Fruit fly (Drosophila melanogaster) whole organism, embryonic: ENCODE measurements around the gene CG3841.
A peak's percentile ranks its signal among the peaks of the same experiment; 100 is the strongest.

ENCODE experiments used
- Abd-B ChIP-seq: fragments of 200-800 bp; sonication (Bioruptor generic); optimal IDR thresholded peaks from 2 replicates; lab custom pipeline; 2018; ENCODE audit warnings: missing biosample characterization, mild to moderate bottlenecking, missing genetic modification characterization, moderate library complexity
- B-H1 ChIP-seq: fragments of 200-800 bp; sonication (Bioruptor generic); IDR thresholded peaks from 3 replicates; pipeline ENCODE4 v1.3.6; 2022; ENCODE audit warnings: missing biosample characterization, missing genetic modification characterization
- Blimp-1 ChIP-seq: fragments of 200-800 bp; sonication (Bioruptor generic); optimal IDR thresholded peaks from 3 replicates; lab custom pipeline; 2018; ENCODE audit warnings: missing biosample characterization, missing genetic modification characterization, mild to moderate bottlenecking, moderate library complexity, missing genetic modification reagents
- CG10267 ChIP-seq: fragments of 200-800 bp; sonication (Bioruptor generic); optimal IDR thresholded peaks from 2 replicates; lab custom pipeline; 2018; ENCODE audit warnings: missing biosample characterization, mild to moderate bottlenecking, missing genetic modification characterization, moderate library complexity
- CG12155 ChIP-seq: fragments of 200-800 bp; sonication (Bioruptor generic); optimal IDR thresholded peaks from 3 replicates; lab custom pipeline; 2016; ENCODE audit warnings: missing biosample characterization, missing genetic modification characterization
- CG14014 ChIP-seq: fragments of 200-800 bp; sonication (Bioruptor generic); IDR thresholded peaks from 2 replicates; pipeline ENCODE4 v1.3.6; 2022; ENCODE audit warnings: missing biosample characterization, missing genetic modification characterization
- CG14050 ChIP-seq: fragments of 200-800 bp; sonication (Bioruptor generic); IDR thresholded peaks from 3 replicates; pipeline ENCODE4 v1.3.6; 2022; ENCODE audit warnings: missing biosample characterization, missing genetic modification characterization
- CG14667 ChIP-seq: fragments of 200-800 bp; sonication (Bioruptor generic); IDR thresholded peaks from 2 replicates; pipeline ENCODE4 v1.3.6; 2022; ENCODE audit warnings: missing biosample characterization, missing genetic modification characterization
- CG15269 ChIP-seq: fragments of 200-800 bp; sonication (Bioruptor generic); optimal IDR thresholded peaks from 2 replicates; lab custom pipeline; 2018; ENCODE audit warnings: missing biosample characterization, mild to moderate bottlenecking, missing genetic modification characterization, moderate library complexity
- CG15601 ChIP-seq: fragments of 200-800 bp; sonication (Bioruptor generic); optimal IDR thresholded peaks from 3 replicates; lab custom pipeline; 2019; ENCODE audit warnings: missing biosample characterization, mild to moderate bottlenecking, missing genetic modification characterization, moderate library complexity
- CG17186 ChIP-seq: fragments of 200-800 bp; sonication (Bioruptor generic); optimal IDR thresholded peaks from 3 replicates; lab custom pipeline; 2017; ENCODE audit warnings: missing biosample characterization, missing genetic modification reagents, missing genetic modification characterization
- CG17568 ChIP-seq: fragments of 200-800 bp; sonication (Bioruptor generic); optimal IDR thresholded peaks from 2 replicates; lab custom pipeline; 2018; ENCODE audit warnings: missing biosample characterization, mild to moderate bottlenecking, missing genetic modification characterization, moderate library complexity
- CG18619 ChIP-seq: fragments of 200-800 bp; sonication (Bioruptor generic); optimal IDR thresholded peaks from 3 replicates; lab custom pipeline; 2017; ENCODE audit warnings: missing biosample characterization, mild to moderate bottlenecking, missing genetic modification characterization
- CG30431 ChIP-seq: fragments of 200-800 bp; sonication (Bioruptor generic); optimal IDR thresholded peaks from 2 replicates; lab custom pipeline; 2017; ENCODE audit warnings: missing biosample characterization, missing genetic modification characterization
- CG31441 ChIP-seq: fragments of 200-800 bp; sonication (Bioruptor generic); IDR thresholded peaks from 2 replicates; pipeline ENCODE4 v1.3.6; 2022; ENCODE audit warnings: missing biosample characterization, missing genetic modification characterization
- CG4360 ChIP-seq: fragments of 200-800 bp; sonication (Bioruptor generic); IDR thresholded peaks from 2 replicates; pipeline ENCODE4 v1.3.6; 2022; ENCODE audit warnings: missing biosample characterization, missing genetic modification characterization
- CG43689 ChIP-seq: fragments of 200-800 bp; sonication (Bioruptor generic); IDR thresholded peaks from 2 replicates; pipeline ENCODE4 v1.3.6; 2022; ENCODE audit warnings: missing biosample characterization, missing genetic modification characterization
- CG4820 ChIP-seq: fragments of 200-800 bp; sonication (Bioruptor generic); optimal IDR thresholded peaks from 3 replicates; lab custom pipeline; 2016; ENCODE audit warnings: missing biosample characterization, missing genetic modification characterization
- CG5180 ChIP-seq: fragments of 200-800 bp; sonication (Bioruptor generic); optimal IDR thresholded peaks from 3 replicates; lab custom pipeline; 2017; ENCODE audit warnings: missing biosample characterization, missing genetic modification characterization, mild to moderate bottlenecking, moderate library complexity, missing genetic modification reagents
- CG6175 ChIP-seq: fragments of 200-800 bp; sonication (Bioruptor generic); IDR thresholded peaks from 3 replicates; pipeline ENCODE4 v1.3.6; 2022; ENCODE audit warnings: missing biosample characterization, missing genetic modification characterization
- CG6272 ChIP-seq: fragments of 200-800 bp; sonication (Bioruptor generic); IDR thresholded peaks from 2 replicates; pipeline ENCODE4 v1.3.6; 2022; ENCODE audit warnings: missing biosample characterization, missing genetic modification characterization
- CG7786 ChIP-seq: fragments of 200-800 bp; sonication (Bioruptor generic); optimal IDR thresholded peaks from 2 replicates; lab custom pipeline; 2016; ENCODE audit warnings: missing biosample characterization, missing genetic modification characterization
- CG9876 ChIP-seq: fragments of 200-800 bp; sonication (Bioruptor generic); optimal IDR thresholded peaks from 2 replicates; lab custom pipeline; 2016; ENCODE audit warnings: missing biosample characterization, missing genetic modification characterization
- CkIIα-i1 ChIP-seq: fragments of 200-800 bp; sonication (Bioruptor generic); IDR thresholded peaks from 2 replicates; pipeline ENCODE4 v1.3.6; 2022; ENCODE audit warnings: missing biosample characterization, missing genetic modification characterization
- Dek ChIP-seq: fragments of 200-800 bp; sonication (Bioruptor generic); optimal IDR thresholded peaks from 3 replicates; lab custom pipeline; 2019; ENCODE audit warnings: missing biosample characterization, mild to moderate bottlenecking, missing genetic modification characterization, moderate library complexity
- E2f2 ChIP-seq: fragments of 200-800 bp; sonication (Bioruptor generic); IDR thresholded peaks from 2 replicates; pipeline ENCODE4 v1.3.6; 2022; ENCODE audit warnings: missing biosample characterization, missing genetic modification characterization
- Gug ChIP-seq: fragments of 200-800 bp; sonication (Bioruptor generic); IDR thresholded peaks from 4 replicates; pipeline ENCODE4 v1.3.6; 2022; ENCODE audit warnings: missing biosample characterization, missing genetic modification characterization
- HLHmδ ChIP-seq: fragments of 200-800 bp; sonication (Bioruptor generic); optimal IDR thresholded peaks from 2 replicates; lab custom pipeline; 2018; ENCODE audit warnings: missing biosample characterization, mild to moderate bottlenecking, missing genetic modification characterization, moderate library complexity
- Hr51 ChIP-seq, 2 experiments: fragments of 200-800 bp; sonication (Bioruptor generic); optimal IDR thresholded peaks; 2 replicates in 1 of 2; 3 replicates in 1 of 2; lab custom pipeline; 2016 to 2018; ENCODE audit warnings: missing biosample characterization in 2 of 2, missing genetic modification characterization in 2 of 2, mild to moderate bottlenecking in 1 of 2, moderate library complexity in 1 of 2
- Jarid2 ChIP-seq: fragments of 200-800 bp; sonication (Bioruptor generic); optimal IDR thresholded peaks from 3 replicates; lab custom pipeline; 2017; ENCODE audit warnings: mild to moderate bottlenecking, missing biosample characterization, missing genetic modification reagents, missing genetic modification characterization
- Ptx1 ChIP-seq: fragments of 200-800 bp; sonication (Bioruptor generic); IDR thresholded peaks from 2 replicates; pipeline ENCODE4 v1.3.6; 2022; ENCODE audit warnings: missing biosample characterization, missing genetic modification characterization
- crol ChIP-seq: fragments of 200-800 bp; sonication (Bioruptor generic); IDR thresholded peaks from 2 replicates; pipeline ENCODE4 v1.3.6; 2022; ENCODE audit warnings: missing biosample characterization, missing genetic modification characterization
- fd3F ChIP-seq: fragments of 200-800 bp; sonication (Bioruptor generic); optimal IDR thresholded peaks from 2 replicates; lab custom pipeline; 2018; ENCODE audit warnings: missing biosample characterization, mild to moderate bottlenecking, missing genetic modification characterization, moderate library complexity
- gt ChIP-seq: fragments of 200-800 bp; sonication (Bioruptor generic); IDR thresholded peaks from 2 replicates; pipeline ENCODE4 v1.3.6; 2022; ENCODE audit warnings: missing biosample characterization, missing genetic modification characterization
- jigr1 ChIP-seq: fragments of 200-800 bp; sonication (Bioruptor generic); IDR thresholded peaks from 3 replicates; pipeline ENCODE4 v1.3.6; 2022; ENCODE audit warnings: missing biosample characterization, missing genetic modification characterization
- jumu ChIP-seq: fragments of 200-800 bp; sonication (Bioruptor generic); optimal IDR thresholded peaks from 3 replicates; lab custom pipeline; 2016; ENCODE audit warnings: missing biosample characterization, missing genetic modification characterization
- lov ChIP-seq, 2 experiments: fragments of 200-800 bp in 1 of 2; fragments of >200 bp in 1 of 2; sonication (Bioruptor generic) in 1 of 2; IDR thresholded peaks in 1 of 2; optimal IDR thresholded peaks in 1 of 2; 2 replicates in 1 of 2; 3 replicates in 1 of 2; pipeline versions ENCODE4 v1.3.6 to Lab custom; 2017 to 2022; ENCODE audit warnings: missing biosample characterization in 1 of 2, missing genetic modification characterization in 1 of 2
- odd ChIP-seq: fragments of 200-800 bp; sonication (Bioruptor generic); optimal IDR thresholded peaks from 2 replicates; lab custom pipeline; 2017; ENCODE audit warnings: missing biosample characterization, mild to moderate bottlenecking, missing genetic modification characterization
- salm ChIP-seq: fragments of 200-800 bp; sonication (Bioruptor generic); optimal IDR thresholded peaks from 2 replicates; lab custom pipeline; 2018; ENCODE audit warnings: missing biosample characterization, mild to moderate bottlenecking, missing genetic modification characterization
- sc ChIP-seq, 3 experiments: fragments of >200 bp in 2 of 3; fragments of 200-800 bp in 1 of 3; sonication (Bioruptor generic) in 1 of 3; optimal IDR thresholded peaks; 2 replicates in 2 of 3; 3 replicates in 1 of 3; lab custom pipeline; 2017; ENCODE audit warnings: mild to moderate bottlenecking in 1 of 3, missing biosample characterization in 1 of 3, missing genetic modification characterization in 1 of 3, missing genetic modification reagents in 1 of 3
- sob ChIP-seq: fragments of 200-800 bp; sonication (Bioruptor generic); IDR thresholded peaks from 2 replicates; pipeline ENCODE4 v1.3.6; 2022; ENCODE audit warnings: missing biosample characterization, missing genetic modification characterization
- ssp ChIP-seq: fragments of 200-800 bp; sonication (Bioruptor generic); IDR thresholded peaks from 2 replicates; pipeline ENCODE4 v1.3.6; 2022; ENCODE audit warnings: missing biosample characterization, missing genetic modification characterization
- tap ChIP-seq: fragments of 200-800 bp; optimal IDR thresholded peaks from 3 replicates; lab custom pipeline; 2019; ENCODE audit warnings: missing biosample characterization, mild to moderate bottlenecking, missing genetic modification characterization, moderate library complexity
- tgo ChIP-seq: fragments of 200-800 bp; sonication (Bioruptor generic); IDR thresholded peaks from 3 replicates; pipeline ENCODE4 v1.3.6; 2022; ENCODE audit warnings: missing biosample characterization, missing genetic modification characterization
- vvl ChIP-seq: fragments of 200-800 bp; sonication (Bioruptor generic); IDR thresholded peaks from 2 replicates; pipeline ENCODE4 v1.3.6; 2022; ENCODE audit warnings: missing biosample characterization, missing genetic modification characterization
- z ChIP-seq: fragments of 200-800 bp; sonication (Bioruptor generic); IDR thresholded peaks from 3 replicates; pipeline ENCODE4 v1.3.6; 2022; ENCODE audit warnings: missing biosample characterization, missing genetic modification characterization
- zen ChIP-seq: fragments of 200-800 bp; sonication (Bioruptor generic); optimal IDR thresholded peaks from 3 replicates; lab custom pipeline; 2018; ENCODE audit warnings: missing biosample characterization, mild to moderate bottlenecking, missing genetic modification characterization, moderate library complexity
- zen2 ChIP-seq: fragments of 200-800 bp; sonication (Bioruptor generic); IDR thresholded peaks from 3 replicates; pipeline ENCODE4 v1.3.6; 2022; ENCODE audit warnings: missing biosample characterization, missing genetic modification characterization; ENCODE audit not compliant: partially characterized antibody
- zf30C ChIP-seq: fragments of 200-800 bp; sonication (Bioruptor generic); optimal IDR thresholded peaks from 3 replicates; lab custom pipeline; 2018; ENCODE audit warnings: missing biosample characterization, mild to moderate bottlenecking, missing genetic modification characterization

CG3841 gene

DNA sequence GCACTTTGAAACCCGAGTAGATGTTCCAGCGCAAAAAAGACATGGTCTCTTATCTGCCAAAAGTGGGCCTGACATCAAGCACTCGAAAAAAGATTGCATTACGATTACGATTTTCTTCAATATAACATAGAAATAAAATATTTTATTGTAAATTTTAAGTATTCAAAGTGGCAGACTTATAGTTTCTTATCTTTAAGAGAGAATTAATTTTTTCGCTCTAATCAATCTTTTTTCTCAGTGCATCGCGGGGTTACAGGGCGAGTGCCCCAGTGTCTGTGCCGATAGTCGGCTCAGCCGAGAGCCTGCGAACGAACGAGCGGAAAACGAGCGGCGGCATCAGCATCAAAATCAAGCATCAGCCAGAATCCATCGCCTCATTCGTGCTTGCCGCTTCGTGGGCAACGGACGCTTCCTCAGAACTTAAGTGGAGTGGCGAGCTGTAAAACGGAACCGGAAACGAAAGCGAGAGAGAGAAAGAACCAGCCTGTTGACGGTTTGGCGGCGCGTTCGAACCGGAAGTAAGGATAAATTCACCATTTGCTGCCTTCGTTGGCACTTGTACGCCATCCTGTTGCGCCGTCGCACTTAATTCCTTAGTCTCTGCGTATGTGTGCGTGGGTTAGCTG, 44.6 kb downstream of the CG3841 start, which contains the start of gene Apoltp (continued):
- TF ChIP-seq CG15601 (tag; lab: Kevin White, UChicago) (peak; percentile 46), CG15269 (tag; lab: Kevin White, UChicago) (peak; percentile 64), CG30431 (no peak), jumu (no peak), sob (GFP tag; lab: Robert Waterston, UW) (peak; percentile 84), CG17186 (no peak), zf30C (GFP tag; lab: Kevin White, UChicago) (peak; percentile 39), ssp (GFP tag; lab: Robert Waterston, UW) (peak; percentile 52), Gug (peak; percentile 60; the same call in 1 of the 4 replicates), CG12155 (GFP tag; lab: Kevin White, UChicago) (peak; percentile 10), CG4820 (GFP tag; lab: Kevin White, UChicago) (peak; percentile 57), crol (GFP tag; lab: Robert Waterston, UW) (no peak), Ptx1 (GFP tag; lab: Robert Waterston, UW) (peak; percentile 82), Jarid2 (GFP tag; lab: Kevin White, UChicago) (peak; percentile 32), tgo (peak; percentile 72), Hr51 (GFP tag; optimal IDR thresholded peaks at IDR 0.05; lab: Kevin White, UChicago) (peak in 1 of 2 experiments; percentile 78), E2f2 (peak; percentile 29; the same call in 1 of the 2 replicates), CkIIα-i1 (GFP tag; lab: Robert Waterston, UW) (no peak), jigr1 (GFP tag; lab: Robert Waterston, UW) (no peak), Dek (peak; percentile 68), gt (GFP tag; lab: Robert Waterston, UW) (no peak), Blimp-1 (peak; percentile 67), CG17568 (GFP tag; lab: Kevin White, UChicago) (no peak), B-H1 (peak; percentile 55; the same call in 2 of the 3 replicates), CG5180 (GFP tag; lab: Kevin White, UChicago) (peak; percentile 45), fd3F (GFP tag; lab: Kevin White, UChicago) (no peak), HLHmδ (no peak), CG14667 (GFP tag; lab: Robert Waterston, UW) (peak; percentile 68), salm (tag; lab: Kevin White, UChicago) (no peak), odd (GFP tag; lab: Kevin White, UChicago) (peak; percentile 38), vvl (GFP tag; lab: Robert Waterston, UW) (peak; percentile 85), CG6175 (GFP tag; lab: Robert Waterston, UW) (no peak), lov (optimal IDR thresholded peaks at IDR 0.05; lab: Kevin White, UChicago) (no peak), lov (GFP tag; IDR thresholded peaks at IDR 0.05; lab: Robert Waterston, UW) (0 out of 3 replicates have a peak, but pooled peaks have one; percentile 23), CG14014 (GFP tag; lab: Robert Waterston, UW) (peak; percentile 72; the same call in 1 of the 2 replicates), CG4360 (GFP tag; lab: Robert Waterston, UW) (no peak), z (GFP tag; lab: Robert Waterston, UW) (no peak), Abd-B (GFP tag; lab: Kevin White, UChicago) (peak; percentile 62), CG9876 (GFP tag; lab: Kevin White, UChicago) (no peak), CG14050 (GFP tag; lab: Robert Waterston, UW) (peak; percentile 39; the same call in 2 of the 3 replicates), CG18619 (GFP tag; lab: Kevin White, UChicago) (peak; percentile 54), CG7786 (no peak), zen (tag; lab: Kevin White, UChicago) (peak; percentile 31), CG31441 (GFP tag; lab: Robert Waterston, UW) (peak; percentile 74), CG10267 (peak; percentile 63), CG43689 (GFP tag; lab: Robert Waterston, UW) (no peak), tap (tag; lab: Kevin White, UChicago) (peak; percentile 56), zen2 (GFP tag; lab: Robert Waterston, UW) (no peak), CG6272 (GFP tag; lab: Robert Waterston, UW) (peak; percentile 58), sc (optimal IDR thresholded peaks at IDR 0.05; lab: Kevin White, UChicago) (no peak), sc (GFP tag; optimal IDR thresholded peaks at IDR 0.05; lab: Kevin White, UChicago) (no peak)
